Fruit fly (Drosophila melanogaster) Kc167 (cell line): Measurements from ENCODE around the gene CG14655.

Experiments
- h ChIP-seq: fragments of >200 bp; optimal IDR thresholded peaks from 3 replicates; lab custom pipeline; 2018; ENCODE audit warnings: missing external identifiers
- psq ChIP-seq: fragments of >200 bp; optimal IDR thresholded peaks from 2 replicates; lab custom pipeline; 2017; ENCODE audit warnings: missing external identifiers

DNA sequence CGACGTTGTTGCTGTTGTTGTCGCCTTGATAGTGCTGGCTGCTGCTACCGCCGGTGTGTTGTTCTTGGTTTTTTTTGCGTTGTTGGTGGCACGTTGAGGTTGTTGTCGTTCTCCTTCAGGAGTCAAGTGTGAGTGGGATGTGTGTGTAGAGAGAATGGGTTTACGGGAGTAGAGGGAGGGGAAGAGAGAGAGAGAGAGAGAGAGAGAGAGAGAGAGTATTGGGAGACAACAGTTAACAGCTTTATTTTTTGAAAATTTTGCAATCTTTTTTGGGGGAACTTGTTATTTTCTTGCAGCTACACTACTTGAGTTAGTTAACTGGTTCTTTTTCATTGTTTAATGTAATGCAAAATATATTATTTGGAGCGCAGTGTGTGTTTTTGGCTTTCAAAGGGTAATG lies 17.5 kb upstream of the CG14655 start:
- no peak for TF ChIP-seq psq (lab: Kevin White, UChicago)
- no peak for TF ChIP-seq h
